Worm (Caenorhabditis elegans) whole organism, young adult: ENCODE results near the gene K08E4.7.

Source experiments
- B0035.1 ChIP-seq: sonication (generic microtip); optimal IDR thresholded peaks from 2 replicates; lab custom pipeline; 2016; ENCODE audit warnings: missing genetic modification characterization, mild to moderate bottlenecking, missing compliant biosample characterization, missing genotype, missing genetic modification reagents
- B0336.3 ChIP-seq: fragments of 200-800 bp; sonication (Bioruptor generic); IDR thresholded peaks from 2 replicates; pipeline ENCODE4 v1.3.6; 2022; ENCODE audit warnings: missing genetic modification characterization, missing compliant biosample characterization
- C06A6.2 ChIP-seq: fragments of 200-800 bp; sonication (Bioruptor generic); conservative IDR thresholded peaks from 2 replicates; pipeline ENCODE4 v1.3.6; 2022; ENCODE audit warnings: missing genetic modification characterization, missing compliant biosample characterization
- C17E4.6 ChIP-seq: fragments of 200-800 bp; sonication (Bioruptor generic); IDR thresholded peaks from 2 replicates; pipeline ENCODE4 v1.3.6; 2022; ENCODE audit warnings: missing genetic modification reagents, missing genetic modification characterization, missing compliant biosample characterization
- F10E7.11 ChIP-seq: sonication (generic microtip); optimal IDR thresholded peaks from 2 replicates; lab custom pipeline; 2017; ENCODE audit warnings: mild to moderate bottlenecking, missing genetic modification characterization, moderate library complexity, missing compliant biosample characterization
- F37B4.10 ChIP-seq: fragments of 200-800 bp; sonication (Bioruptor generic); IDR thresholded peaks from 2 replicates; pipeline ENCODE4 v1.3.6; 2022; ENCODE audit warnings: missing genetic modification characterization, missing compliant biosample characterization
- F39B2.1 ChIP-seq: fragments of 200-800 bp; sonication (Bioruptor generic); IDR thresholded peaks from 2 replicates; pipeline ENCODE4 v1.3.6; 2022; ENCODE audit warnings: missing genetic modification reagents, missing genetic modification characterization, missing compliant biosample characterization
- F52B5.7 ChIP-seq: sonication (generic microtip); optimal IDR thresholded peaks from 2 replicates; lab custom pipeline; 2016; ENCODE audit warnings: mild to moderate bottlenecking, missing genetic modification characterization, missing compliant biosample characterization
- F55B11.4 ChIP-seq: sonication (generic microtip); optimal IDR thresholded peaks from 2 replicates; lab custom pipeline; 2016; ENCODE audit warnings: missing compliant biosample characterization, missing genetic modification characterization, borderline replicate concordance; ENCODE audit not compliant: insufficient read depth
- Y67H2A.10 ChIP-seq: fragments of 200-800 bp; sonication (Bioruptor generic); conservative IDR thresholded peaks from 2 replicates; pipeline ENCODE4 v1.3.6; 2022; ENCODE audit warnings: missing genetic modification reagents, missing genetic modification characterization, missing compliant biosample characterization
- akir-1 ChIP-seq: fragments of 200-800 bp; sonication (Bioruptor generic); optimal IDR thresholded peaks from 2 replicates; lab custom pipeline; 2018; ENCODE audit warnings: mild to moderate bottlenecking, missing genetic modification characterization, moderate library complexity, missing compliant biosample characterization
- aptf-2 ChIP-seq: fragments of 200-800 bp; sonication (Bioruptor generic); conservative IDR thresholded peaks from 2 replicates; pipeline ENCODE4 v1.3.6; 2022; ENCODE audit warnings: missing genetic modification reagents, missing genetic modification characterization, missing compliant biosample characterization
- aptf-3 ChIP-seq: fragments of 200-800 bp; sonication (Bioruptor generic); IDR thresholded peaks from 2 replicates; pipeline ENCODE4 v1.3.6; 2022; ENCODE audit warnings: missing genetic modification characterization, missing compliant biosample characterization
- atf-7 ChIP-seq: sonication (generic microtip); optimal IDR thresholded peaks from 2 replicates; lab custom pipeline; 2017; ENCODE audit warnings: mild to moderate bottlenecking, missing genetic modification characterization, missing compliant biosample characterization
- athp-1 ChIP-seq: sonication (generic microtip); optimal IDR thresholded peaks from 2 replicates; lab custom pipeline; 2017; ENCODE audit warnings: mild to moderate bottlenecking, missing genetic modification characterization, missing compliant biosample characterization
- attf-3 ChIP-seq: fragments of 200-800 bp; sonication (Bioruptor generic); conservative IDR thresholded peaks from 2 replicates; pipeline ENCODE4 v1.3.6; 2022; ENCODE audit warnings: missing genetic modification reagents, missing genetic modification characterization, missing compliant biosample characterization
- bed-1 ChIP-seq: fragments of 200-800 bp; sonication (Bioruptor generic); IDR thresholded peaks from 2 replicates; pipeline ENCODE4 v1.3.6; 2022; ENCODE audit warnings: missing genetic modification reagents, missing genetic modification characterization, missing compliant biosample characterization
- bed-2 ChIP-seq: fragments of 200-800 bp; sonication (Bioruptor generic); IDR thresholded peaks from 2 replicates; pipeline ENCODE4 v1.3.6; 2022; ENCODE audit warnings: missing genetic modification reagents, missing genetic modification characterization, missing compliant biosample characterization
- ccch-3 ChIP-seq: fragments of 200-800 bp; sonication (Bioruptor generic); optimal IDR thresholded peaks from 2 replicates; lab custom pipeline; 2018; ENCODE audit warnings: mild to moderate bottlenecking, missing genetic modification characterization, missing compliant biosample characterization
- cebp-2 ChIP-seq: fragments of 200-800 bp; sonication (Bioruptor generic); IDR thresholded peaks from 2 replicates; pipeline ENCODE4 v1.3.6; 2022; ENCODE audit warnings: missing genetic modification characterization, missing compliant biosample characterization
- ceh-40 ChIP-seq: fragments of 200-800 bp; sonication (Bioruptor generic); IDR thresholded peaks from 2 replicates; pipeline ENCODE4 v1.3.6; 2022; ENCODE audit warnings: missing genetic modification characterization, missing compliant biosample characterization
- ceh-79 ChIP-seq: sonication (generic microtip); optimal IDR thresholded peaks from 2 replicates; lab custom pipeline; 2017; ENCODE audit warnings: mild to moderate bottlenecking, missing genetic modification characterization, missing compliant biosample characterization
- chd-7 ChIP-seq: sonication (generic microtip); optimal IDR thresholded peaks from 2 replicates; lab custom pipeline; 2016; ENCODE audit warnings: mild to moderate bottlenecking, missing genetic modification characterization, moderate library complexity, missing compliant biosample characterization
- die-1 ChIP-seq: sonication (generic microtip); optimal IDR thresholded peaks from 2 replicates; lab custom pipeline; 2016; ENCODE audit warnings: missing genotype, mild to moderate bottlenecking, missing genetic modification characterization, missing compliant biosample characterization
- dpl-1 ChIP-seq: fragments of 150-350 bp; optimal IDR thresholded peaks from 2 replicates; lab custom pipeline; 2014; ENCODE audit warnings: missing biosample characterization, missing genetic modification reagents, missing genetic modification characterization
- efl-1 ChIP-seq: fragments of 150-350 bp; optimal IDR thresholded peaks from 2 replicates; lab custom pipeline; 2014; ENCODE audit warnings: missing biosample characterization, missing genetic modification reagents, missing genetic modification characterization
- egl-18 ChIP-seq: fragments of 200-800 bp; sonication (Bioruptor generic); IDR thresholded peaks from 2 replicates; pipeline ENCODE4 v1.3.6; 2022; ENCODE audit warnings: missing genetic modification reagents, missing genetic modification characterization, missing compliant biosample characterization
- ekl-4 ChIP-seq: fragments of 200-800 bp; sonication (Bioruptor generic); IDR thresholded peaks from 2 replicates; pipeline ENCODE4 v1.3.6; 2022; ENCODE audit warnings: missing genetic modification reagents, missing genetic modification characterization, missing compliant biosample characterization
- hrde-1 ChIP-seq: sonication (generic microtip); optimal IDR thresholded peaks from 2 replicates; lab custom pipeline; 2016; ENCODE audit warnings: missing genetic modification characterization, mild to moderate bottlenecking, missing compliant biosample characterization, moderate library complexity, missing genotype, missing genetic modification reagents, borderline replicate concordance
- lir-1 ChIP-seq: fragments of 200-800 bp; sonication (Bioruptor generic); conservative IDR thresholded peaks from 2 replicates; pipeline ENCODE4 v1.3.6; 2022; ENCODE audit warnings: missing genetic modification reagents, missing genetic modification characterization, missing compliant biosample characterization
- lsy-27 ChIP-seq: sonication (generic microtip); optimal IDR thresholded peaks from 2 replicates; lab custom pipeline; 2017; ENCODE audit warnings: missing genetic modification characterization, mild to moderate bottlenecking, missing compliant biosample characterization, antibody characterized with exemption, missing genotype, borderline replicate concordance; ENCODE audit not compliant: insufficient read depth
- nfya-1 ChIP-seq: sonication (generic microtip); optimal IDR thresholded peaks from 2 replicates; lab custom pipeline; 2017; ENCODE audit warnings: antibody characterized with exemption, missing compliant biosample characterization, missing genetic modification characterization, borderline replicate concordance; ENCODE audit not compliant: insufficient read depth
- nhr-120 ChIP-seq: fragments of 200-800 bp; sonication (Bioruptor generic); IDR thresholded peaks from 2 replicates; pipeline ENCODE4 v1.3.6; 2022; ENCODE audit warnings: missing genetic modification characterization, missing compliant biosample characterization
- nhr-80 ChIP-seq: sonication (generic microtip); optimal IDR thresholded peaks from 2 replicates; lab custom pipeline; 2016; ENCODE audit warnings: missing genetic modification characterization, missing compliant biosample characterization
- rcor-1 ChIP-seq: fragments of 200-800 bp; sonication (Bioruptor generic); IDR thresholded peaks from 2 replicates; pipeline ENCODE4 v1.3.6; 2022; ENCODE audit warnings: missing genetic modification reagents, missing genetic modification characterization, missing compliant biosample characterization
- rec-8 ChIP-seq, 2 experiments: sonication (generic microtip); optimal IDR thresholded peaks; 2 replicates each; lab custom pipeline; 2016; ENCODE audit warnings: mild to moderate bottlenecking in 2 of 2, missing genetic modification characterization in 2 of 2, missing genetic modification reagents in 2 of 2, missing genotype in 2 of 2, missing biosample characterization in 1 of 2, missing compliant biosample characterization in 1 of 2, moderate library complexity in 1 of 2
- repo-1 ChIP-seq: sonication (generic microtip); optimal IDR thresholded peaks from 2 replicates; lab custom pipeline; 2017; ENCODE audit warnings: mild to moderate bottlenecking, missing genetic modification characterization, missing compliant biosample characterization
- rpc-1 ChIP-seq, 2 experiments: fragments of 150-350 bp in 1 of 2; sonication (generic microtip) in 1 of 2; optimal IDR thresholded peaks; 2 replicates each; lab custom pipeline; 2014 to 2018; ENCODE audit warnings: missing biosample characterization in 1 of 2, missing genetic modification characterization in 1 of 2, missing genetic modification reagents in 1 of 2, missing genotype in 1 of 2
- snpc-4 ChIP-seq, 5 experiments: fragments of 150-350 bp in 1 of 5; sonication (generic microtip) in 4 of 5; optimal IDR thresholded peaks; 2 replicates each; lab custom pipeline; 2014 to 2018; ENCODE audit warnings: missing genetic modification characterization in 5 of 5, missing biosample characterization in 3 of 5, antibody characterized with exemption in 2 of 5, mild to moderate bottlenecking in 2 of 5, missing compliant biosample characterization in 2 of 5, missing genotype in 2 of 5, moderate library complexity in 2 of 5, missing genetic modification reagents in 1 of 5
- somi-1 ChIP-seq: fragments of 200-800 bp; sonication (Bioruptor generic); optimal IDR thresholded peaks from 2 replicates; lab custom pipeline; 2018; ENCODE audit warnings: mild to moderate bottlenecking, missing genetic modification characterization, missing compliant biosample characterization
- zfh-2 ChIP-seq: fragments of 200-800 bp; sonication (Bioruptor generic); conservative IDR thresholded peaks from 2 replicates; pipeline ENCODE4 v1.3.6; 2022; ENCODE audit warnings: missing genetic modification reagents, missing genetic modification characterization, missing compliant biosample characterization
- ztf-18 ChIP-seq: sonication (generic microtip); optimal IDR thresholded peaks from 2 replicates; lab custom pipeline; 2016; ENCODE audit warnings: missing genotype, mild to moderate bottlenecking, missing genetic modification characterization, missing compliant biosample characterization
- ztf-22 ChIP-seq: fragments of 200-800 bp; sonication (Bioruptor generic); optimal IDR thresholded peaks from 2 replicates; lab custom pipeline; 2018; ENCODE audit warnings: mild to moderate bottlenecking, missing genetic modification characterization, moderate library complexity, missing compliant biosample characterization
- ztf-28 ChIP-seq: fragments of 200-800 bp; sonication (Bioruptor generic); IDR thresholded peaks from 2 replicates; pipeline ENCODE4 v1.3.6; 2022; ENCODE audit warnings: missing genetic modification reagents, missing genetic modification characterization, missing compliant biosample characterization

The K08E4.7 gene

ce11 chrIV:12085120-12085519 lies 9.5 kb downstream of the K08E4.7 start, which contains the start of gene rbm-34:
Gene rbm-34 (plus strand): TSS chrIV:12085420.
- TF ChIP-seq chd-7 (tag; lab: Kevin White, UChicago) = no peak
- no peak for TF ChIP-seq hrde-1 (tag; lab: Kevin White, UChicago)
- no peak for TF ChIP-seq F52B5.7 (tag; lab: Kevin White, UChicago)
- no peak for TF ChIP-seq nhr-120 (GFP tag; lab: Robert Waterston, UW)
- TF ChIP-seq atf-7 (tag; lab: Kevin White, UChicago) = no peak
- TF ChIP-seq aptf-2 (GFP tag; lab: Robert Waterston, UW) = no peak
- TF ChIP-seq egl-18 (GFP tag; lab: Robert Waterston, UW) = no peak
- no peak for TF ChIP-seq F39B2.1 (GFP tag; lab: Robert Waterston, UW)

- no peak for TF ChIP-seq ztf-22 (GFP tag; lab: Kevin White, UChicago)
- TF ChIP-seq C06A6.2 (GFP tag; lab: Robert Waterston, UW) = peak; percentile 49; the same call in 1 of the 2 replicates
- peak; percentile 80 for TF ChIP-seq rpc-1 (optimal IDR thresholded peaks at IDR 0.05; lab: Kevin White, UChicago)
- TF ChIP-seq rpc-1 (tag; optimal IDR thresholded peaks at IDR 0.05; lab: Kevin White, UChicago) = peak; percentile 91
- TF ChIP-seq F39B2.1 (GFP tag; lab: Robert Waterston, UW) = no peak
- TF ChIP-seq snpc-4 (GFP tag; optimal IDR thresholded peaks at IDR 0.05; lab: Kevin White, UChicago) = peak; percentile 77
- peak; percentile 60 to 81 (median 75) for TF ChIP-seq snpc-4 (tag; optimal IDR thresholded peaks at IDR 0.05; lab: Kevin White, UChicago)
- TF ChIP-seq F37B4.10 (GFP tag; lab: Robert Waterston, UW) = no peak
- peak; percentile 79 for TF ChIP-seq bed-2
- peak; percentile 94 for TF ChIP-seq ztf-28 (GFP tag; lab: Robert Waterston, UW)
- TF ChIP-seq athp-1 (tag; lab: Kevin White, UChicago) = peak; percentile 81
- no peak for TF ChIP-seq bed-1
- peak; percentile 88 for TF ChIP-seq ceh-79 (tag; lab: Kevin White, UChicago)
- TF ChIP-seq zfh-2 (GFP tag; lab: Robert Waterston, UW) = peak; percentile 86
- TF ChIP-seq efl-1 (GFP tag; lab: Kevin White, UChicago) = peak; percentile 41
- no peak for TF ChIP-seq repo-1
- peak; percentile 71; the same call in 1 of the 2 replicates for TF ChIP-seq aptf-2 (GFP tag; lab: Robert Waterston, UW)
- no peak for TF ChIP-seq ccch-3 (GFP tag; lab: Kevin White, UChicago)
- TF ChIP-seq ekl-4 (GFP tag; lab: Robert Waterston, UW) = peak; percentile 86
- no peak for TF ChIP-seq F55B11.4 (tag; lab: Kevin White, UChicago)
- no peak for TF ChIP-seq akir-1 (GFP tag; lab: Kevin White, UChicago)
- TF ChIP-seq dpl-1 (GFP tag; lab: Kevin White, UChicago) = peak; percentile 24
- TF ChIP-seq lsy-27 = peak; percentile 63
- TF ChIP-seq C17E4.6 (GFP tag; lab: Robert Waterston, UW) = peak; percentile 75; the same call in 1 of the 2 replicates
- TF ChIP-seq cebp-2 (GFP tag; lab: Robert Waterston, UW) = peak; percentile 100
- peak; percentile 48 for TF ChIP-seq F10E7.11 (tag; lab: Kevin White, UChicago)
- peak; percentile 30; the same call in 1 of the 2 replicates for TF ChIP-seq ceh-40 (GFP tag; lab: Robert Waterston, UW)
- peak; percentile 76 for TF ChIP-seq B0336.3 (GFP tag; lab: Robert Waterston, UW)
- peak; percentile 52 for TF ChIP-seq nhr-80 (tag; lab: Kevin White, UChicago)
- peak; percentile 61 for TF ChIP-seq lir-1 (GFP tag; lab: Robert Waterston, UW)
- peak; percentile 79 for TF ChIP-seq ztf-18 (tag; lab: Kevin White, UChicago)
- TF ChIP-seq rcor-1 (GFP tag; lab: Robert Waterston, UW) = peak; percentile 86
- TF ChIP-seq rec-8 (tag; optimal IDR thresholded peaks at IDR 0.05; lab: Kevin White, UChicago) = peak; percentile 67 to 92
- peak; percentile 96 for TF ChIP-seq die-1 (tag; lab: Kevin White, UChicago)
- TF ChIP-seq Y67H2A.10 (GFP tag; lab: Robert Waterston, UW) = 0 out of 2 replicates have a peak, but pooled peaks have one; percentile 33
- peak; percentile 91 for TF ChIP-seq aptf-3 (GFP tag; lab: Robert Waterston, UW)
- TF ChIP-seq atf-7 (tag; lab: Kevin White, UChicago) = peak; percentile 38
- TF ChIP-seq somi-1 (GFP tag; lab: Kevin White, UChicago) = peak; percentile 69
- TF ChIP-seq attf-3 (GFP tag; lab: Robert Waterston, UW) = peak; percentile 64
- no peak for TF ChIP-seq nfya-1 (tag; lab: Kevin White, UChicago)
- peak; percentile 78 for TF ChIP-seq B0035.1 (tag; lab: Kevin White, UChicago)
Observed at ce11 chrIV:12086498-12086897, 10.9 kb downstream of the K08E4.7 start.
